Worm (Caenorhabditis elegans) whole organism, L3 larva: Measurements from ENCODE around the gene Y68A4A.10.

Source experiments
- egl-27 ChIP-seq: sonication (generic microtip); optimal IDR thresholded peaks from 4 replicates; lab custom pipeline; 2017; ENCODE audit warnings: missing biosample characterization, missing genetic modification reagents, missing genetic modification characterization
- eor-1 ChIP-seq, 2 experiments: fragments of 150-350 bp; optimal IDR thresholded peaks; 2 replicates each; lab custom pipeline; 2014 to 2018; ENCODE audit warnings: missing biosample characterization in 2 of 2, missing genetic modification characterization in 2 of 2
- nhr-12 ChIP-seq: fragments of 150-350 bp; optimal IDR thresholded peaks from 2 replicates; lab custom pipeline; 2014; ENCODE audit warnings: missing biosample characterization, missing genetic modification characterization
- sea-2 ChIP-seq: fragments of 150-350 bp; sonication (generic microtip); optimal IDR thresholded peaks from 4 replicates; lab custom pipeline; 2014; ENCODE audit warnings: missing biosample characterization, missing genetic modification reagents, missing genetic modification characterization
- snpc-4 ChIP-seq: fragments of 150-350 bp; optimal IDR thresholded peaks from 2 replicates; lab custom pipeline; 2014; ENCODE audit warnings: missing biosample characterization, missing genetic modification characterization

DNA sequence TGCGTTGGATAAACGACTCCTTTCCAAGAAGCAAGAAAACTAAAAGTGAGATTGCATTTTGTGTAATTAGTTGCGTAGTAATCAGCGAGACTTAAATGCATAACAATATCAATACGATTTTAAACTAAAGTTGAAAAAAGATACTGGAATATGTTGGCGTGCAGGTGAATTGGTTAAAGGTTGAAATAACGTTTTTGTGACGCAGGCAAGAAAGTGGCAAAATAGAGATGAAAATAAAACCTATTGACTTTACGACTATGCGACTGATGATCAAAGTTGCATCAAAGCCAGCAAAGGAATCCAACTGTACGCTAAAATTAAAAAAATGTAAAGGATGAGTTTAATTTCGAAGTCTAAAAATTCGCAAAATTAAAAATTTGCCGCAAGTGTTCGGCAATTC, 36.5 kb upstream of the Y68A4A.10 start, which contains the start of gene srh-102:
- TF ChIP-seq egl-27 (tag; lab: Kevin White, UChicago): no peak
- no peak for TF ChIP-seq eor-1 (tag; optimal IDR thresholded peaks at IDR 0.05; lab: Kevin White, UChicago)
- TF ChIP-seq sea-2 (GFP tag; lab: Kevin White, UChicago): no peak
- no peak for TF ChIP-seq snpc-4
- no peak for TF ChIP-seq nhr-12
